Fruit fly (Drosophila melanogaster) whole organism, prepupa: ENCODE data around the gene mAChR-B.
A peak's percentile ranks its signal among the peaks of the same experiment; 100 is the strongest.

ENCODE experiments used
- Blimp-1 ChIP-seq: fragments of 200-800 bp; sonication (Bioruptor generic); optimal IDR thresholded peaks from 3 replicates; lab custom pipeline; 2017; ENCODE audit warnings: missing biosample characterization, missing genetic modification characterization, mild to moderate bottlenecking, moderate library complexity, missing genetic modification reagents
- CG10631 ChIP-seq: fragments of 200-800 bp; sonication (Bioruptor generic); optimal IDR thresholded peaks from 2 replicates; lab custom pipeline; 2016; ENCODE audit warnings: missing biosample characterization, missing genetic modification characterization
- CG10669 ChIP-seq: fragments of 200-800 bp; sonication (Bioruptor generic); optimal IDR thresholded peaks from 3 replicates; lab custom pipeline; 2018; ENCODE audit warnings: missing biosample characterization, mild to moderate bottlenecking, missing genetic modification characterization, moderate library complexity
- CG1621 ChIP-seq: fragments of 200-800 bp; sonication (Bioruptor generic); optimal IDR thresholded peaks from 3 replicates; lab custom pipeline; 2018; ENCODE audit warnings: missing biosample characterization, mild to moderate bottlenecking, missing genetic modification characterization
- CG16779 ChIP-seq: fragments of 200-800 bp; sonication (Bioruptor generic); optimal IDR thresholded peaks from 3 replicates; lab custom pipeline; 2017; ENCODE audit warnings: missing biosample characterization, mild to moderate bottlenecking, missing genetic modification characterization
- CG3032 ChIP-seq: fragments of 200-800 bp; optimal IDR thresholded peaks from 2 replicates; lab custom pipeline; 2019; ENCODE audit warnings: missing biosample characterization, mild to moderate bottlenecking, missing genetic modification characterization, moderate library complexity
- CG31627 ChIP-seq: fragments of 200-800 bp; sonication (Bioruptor generic); optimal IDR thresholded peaks from 3 replicates; lab custom pipeline; 2016; ENCODE audit warnings: missing biosample characterization, missing genetic modification characterization
- CG3919 ChIP-seq: fragments of 200-800 bp; sonication (Bioruptor generic); optimal IDR thresholded peaks from 3 replicates; lab custom pipeline; 2016; ENCODE audit warnings: missing biosample characterization, missing genetic modification characterization
- CG4318 ChIP-seq: fragments of 200-800 bp; sonication (Bioruptor generic); optimal IDR thresholded peaks from 3 replicates; lab custom pipeline; 2017; ENCODE audit warnings: missing biosample characterization, mild to moderate bottlenecking, missing genetic modification characterization
- CG6163 ChIP-seq: fragments of 200-800 bp; sonication (Bioruptor generic); IDR thresholded peaks from 3 replicates; pipeline ENCODE4 v1.3.6; 2022; ENCODE audit warnings: missing biosample characterization, missing genetic modification characterization
- CG6276 ChIP-seq: fragments of 200-800 bp; sonication (Bioruptor generic); optimal IDR thresholded peaks from 2 replicates; lab custom pipeline; 2017; ENCODE audit warnings: missing biosample characterization, mild to moderate bottlenecking, missing genetic modification characterization
- CG6792 ChIP-seq: fragments of 200-800 bp; sonication (Bioruptor generic); optimal IDR thresholded peaks from 3 replicates; lab custom pipeline; 2016; ENCODE audit warnings: missing biosample characterization, missing genetic modification characterization
- CG6808 ChIP-seq: fragments of 200-800 bp; sonication (Bioruptor generic); optimal IDR thresholded peaks from 3 replicates; lab custom pipeline; 2017; ENCODE audit warnings: missing biosample characterization, missing genetic modification characterization, mild to moderate bottlenecking, moderate library complexity, missing genetic modification reagents
- CG7368 ChIP-seq: fragments of 200-800 bp; sonication (Bioruptor generic); optimal IDR thresholded peaks from 3 replicates; lab custom pipeline; 2016; ENCODE audit warnings: missing biosample characterization, missing genetic modification characterization
- CG8119 ChIP-seq: fragments of 200-800 bp; sonication (Bioruptor generic); IDR thresholded peaks from 3 replicates; pipeline ENCODE4 v1.3.6; 2022; ENCODE audit warnings: missing biosample characterization, missing genetic modification characterization
- CG8319 ChIP-seq: fragments of 200-800 bp; sonication (Bioruptor generic); optimal IDR thresholded peaks from 3 replicates; lab custom pipeline; 2016; ENCODE audit warnings: missing biosample characterization, missing genetic modification characterization
- CG8632 ChIP-seq: fragments of 200-800 bp; sonication (Bioruptor generic); optimal IDR thresholded peaks from 3 replicates; lab custom pipeline; 2016; ENCODE audit warnings: missing biosample characterization, missing genetic modification characterization
- Eip75B ChIP-seq: fragments of 200-800 bp; sonication (Bioruptor generic); optimal IDR thresholded peaks from 3 replicates; lab custom pipeline; 2016; ENCODE audit warnings: missing biosample characterization, missing genetic modification characterization
- Eip78C ChIP-seq: fragments of 200-800 bp; sonication (Bioruptor generic); peaks from one replicate; lab custom pipeline; 2016; ENCODE audit warnings: missing biosample characterization, missing genetic modification characterization
- Ets21C ChIP-seq: fragments of 200-800 bp; sonication (Bioruptor generic); optimal IDR thresholded peaks from 3 replicates; lab custom pipeline; 2016; ENCODE audit warnings: missing biosample characterization, missing genetic modification characterization
- Ets96B ChIP-seq: fragments of 200-800 bp; optimal IDR thresholded peaks from 2 replicates; lab custom pipeline; 2019; ENCODE audit warnings: missing biosample characterization, mild to moderate bottlenecking, missing genetic modification characterization, moderate library complexity
- Gug ChIP-seq: fragments of 200-800 bp; sonication (Bioruptor generic); IDR thresholded peaks from 2 replicates; pipeline ENCODE4 v1.3.6; 2022; ENCODE audit warnings: missing biosample characterization, missing genetic modification characterization
- Hr38 ChIP-seq: sonication (Bioruptor generic); optimal IDR thresholded peaks from 2 replicates; lab custom pipeline; 2016; ENCODE audit warnings: missing biosample characterization, missing genetic modification characterization
- Hr39 ChIP-seq: fragments of 200-800 bp; sonication (Bioruptor generic); optimal IDR thresholded peaks from 2 replicates; lab custom pipeline; 2016; ENCODE audit warnings: missing biosample characterization, missing genetic modification characterization
- Hr4 ChIP-seq: fragments of 200-800 bp; sonication (Bioruptor generic); optimal IDR thresholded peaks from 3 replicates; lab custom pipeline; 2016; ENCODE audit warnings: missing biosample characterization, missing genetic modification characterization
- Lpt ChIP-seq: fragments of 200-800 bp; sonication (Bioruptor generic); optimal IDR thresholded peaks from 3 replicates; lab custom pipeline; 2016; ENCODE audit warnings: missing biosample characterization, missing genetic modification characterization
- Met ChIP-seq: fragments of 200-800 bp; sonication (Bioruptor generic); optimal IDR thresholded peaks from 3 replicates; lab custom pipeline; 2016; ENCODE audit warnings: missing biosample characterization, missing genetic modification characterization
- OdsH ChIP-seq: fragments of 200-800 bp; sonication (Bioruptor generic); optimal IDR thresholded peaks from 3 replicates; lab custom pipeline; 2016; ENCODE audit warnings: missing biosample characterization, missing genetic modification characterization
- Smox ChIP-seq: fragments of 200-800 bp; sonication (Bioruptor generic); optimal IDR thresholded peaks from 3 replicates; lab custom pipeline; 2016; ENCODE audit warnings: missing biosample characterization, missing genetic modification characterization
- Sox102F ChIP-seq: fragments of 200-800 bp; sonication (Bioruptor generic); optimal IDR thresholded peaks from 2 replicates; lab custom pipeline; 2016; ENCODE audit warnings: missing biosample characterization, mild to moderate bottlenecking, missing genetic modification characterization
- Sox14 ChIP-seq: fragments of 200-800 bp; sonication (Bioruptor generic); optimal IDR thresholded peaks from 3 replicates; lab custom pipeline; 2016; ENCODE audit warnings: missing biosample characterization, missing genetic modification characterization
- Sox15 ChIP-seq: fragments of 200-800 bp; sonication (Bioruptor generic); optimal IDR thresholded peaks from 3 replicates; lab custom pipeline; 2016; ENCODE audit warnings: missing biosample characterization, missing genetic modification characterization
- achi ChIP-seq: fragments of 200-800 bp; sonication (Bioruptor generic); optimal IDR thresholded peaks from 3 replicates; lab custom pipeline; 2016; ENCODE audit warnings: missing biosample characterization, missing genetic modification characterization
- dac ChIP-seq: fragments of 200-800 bp; sonication (Bioruptor generic); optimal IDR thresholded peaks from 2 replicates; lab custom pipeline; 2017; ENCODE audit warnings: missing biosample characterization, mild to moderate bottlenecking, missing genetic modification characterization
- dsx ChIP-seq: fragments of 200-800 bp; optimal IDR thresholded peaks from 3 replicates; lab custom pipeline; 2019; ENCODE audit warnings: missing biosample characterization, mild to moderate bottlenecking, missing genetic modification characterization, moderate library complexity; ENCODE audit not compliant: poor library complexity, severe bottlenecking
- eg ChIP-seq: fragments of 200-800 bp; sonication (Bioruptor generic); IDR thresholded peaks from 3 replicates; pipeline ENCODE4 v1.3.6; 2022; ENCODE audit warnings: missing biosample characterization, missing genetic modification characterization
- esn ChIP-seq: fragments of 200-800 bp; sonication (Bioruptor generic); optimal IDR thresholded peaks from 2 replicates; lab custom pipeline; 2016; ENCODE audit warnings: missing biosample characterization, mild to moderate bottlenecking, missing genetic modification characterization, moderate library complexity
- fd59A ChIP-seq: fragments of 200-800 bp; sonication (Bioruptor generic); optimal IDR thresholded peaks from 2 replicates; lab custom pipeline; 2017; ENCODE audit warnings: missing biosample characterization, mild to moderate bottlenecking, missing genetic modification characterization, missing genetic modification reagents
- fd85E ChIP-seq: fragments of 200-800 bp; sonication (Bioruptor generic); optimal IDR thresholded peaks from 3 replicates; lab custom pipeline; 2016; ENCODE audit warnings: missing biosample characterization, missing genetic modification characterization
- fkh ChIP-seq: fragments of 200-800 bp; sonication (Bioruptor generic); optimal IDR thresholded peaks from 3 replicates; lab custom pipeline; 2017; ENCODE audit warnings: missing biosample characterization, mild to moderate bottlenecking, missing genetic modification characterization, moderate library complexity
- lz ChIP-seq: fragments of 200-800 bp; sonication (Bioruptor generic); optimal IDR thresholded peaks from 3 replicates; lab custom pipeline; 2016; ENCODE audit warnings: missing biosample characterization, missing genetic modification characterization
- net ChIP-seq: fragments of 200-800 bp; sonication (Bioruptor generic); optimal IDR thresholded peaks from 3 replicates; lab custom pipeline; 2016; ENCODE audit warnings: missing biosample characterization, missing genetic modification characterization
- pdm3 ChIP-seq: fragments of 200-800 bp; sonication (Bioruptor generic); optimal IDR thresholded peaks from 3 replicates; lab custom pipeline; 2016; ENCODE audit warnings: missing biosample characterization, missing genetic modification characterization
- salr ChIP-seq, 2 experiments: fragments of 200-800 bp; sonication (Bioruptor generic); optimal IDR thresholded peaks; 3 replicates each; lab custom pipeline; 2016 to 2018; ENCODE audit warnings: missing biosample characterization in 2 of 2, missing genetic modification characterization in 2 of 2, mild to moderate bottlenecking in 1 of 2
- spab ChIP-seq: fragments of 200-800 bp; sonication (Bioruptor generic); optimal IDR thresholded peaks from 2 replicates; lab custom pipeline; 2017; ENCODE audit warnings: missing biosample characterization, mild to moderate bottlenecking, missing genetic modification characterization, missing genetic modification reagents
- ss ChIP-seq, 2 experiments: fragments of 200-800 bp; sonication (Bioruptor generic); optimal IDR thresholded peaks; 2 replicates in 1 of 2; 3 replicates in 1 of 2; lab custom pipeline; 2017 to 2018; ENCODE audit warnings: mild to moderate bottlenecking in 2 of 2, missing biosample characterization in 2 of 2, missing genetic modification characterization in 2 of 2, moderate library complexity in 1 of 2
- svp ChIP-seq: fragments of 200-800 bp; sonication (Bioruptor generic); peaks from one replicate; lab custom pipeline; 2016; ENCODE audit warnings: missing biosample characterization, missing genetic modification characterization
- topi ChIP-seq: fragments of 200-800 bp; sonication (Bioruptor generic); optimal IDR thresholded peaks from 3 replicates; lab custom pipeline; 2016; ENCODE audit warnings: missing biosample characterization, missing genetic modification characterization
- vri ChIP-seq: fragments of 200-800 bp; sonication (Bioruptor generic); optimal IDR thresholded peaks from 3 replicates; lab custom pipeline; 2016; ENCODE audit warnings: missing biosample characterization, mild to moderate bottlenecking, missing genetic modification characterization

Gene mAChR-B

dm6 chr3R:8032923-8033478, 26.1 kb upstream of the mAChR-B start, which contains the start of the genes CG11035 and unc-45 (continued):
- TF ChIP-seq Eip78C (peak; percentile 83), net (no peak), pdm3 (peak; percentile 42), lz (GFP tag; lab: Kevin White, UChicago) (peak; percentile 28), CG3032 (tag; lab: Kevin White, UChicago) (peak; percentile 46), ss (GFP tag; optimal IDR thresholded peaks at IDR 0.05; lab: Kevin White, UChicago) (peak; percentile 9 to 33), CG10669 (GFP tag; lab: Kevin White, UChicago) (peak; percentile 5), Hr38 (GFP tag; lab: Kevin White, UChicago) (no peak)

dm6 chr3R:8037896-8038295, 21.2 kb upstream of the mAChR-B start:
- TF ChIP-seq vri (GFP tag; lab: Kevin White, UChicago) = no peak
- TF ChIP-seq CG16779 (tag; lab: Kevin White, UChicago) = no peak
- no peak for TF ChIP-seq fd59A
- TF ChIP-seq svp (GFP tag; lab: Kevin White, UChicago) = peak; percentile 89
- peak; percentile 51 for TF ChIP-seq Sox102F (GFP tag; lab: Kevin White, UChicago)
- peak; percentile 90 for TF ChIP-seq Eip78C
- TF ChIP-seq CG4318 (GFP tag; lab: Kevin White, UChicago) = peak; percentile 71
- TF ChIP-seq dsx (GFP tag; lab: Kevin White, UChicago) = peak; percentile 19
- peak; percentile 55 for TF ChIP-seq achi (GFP tag; lab: Kevin White, UChicago)
- TF ChIP-seq fd85E (GFP tag; lab: Kevin White, UChicago) = no peak
- TF ChIP-seq spab (GFP tag; lab: Kevin White, UChicago) = peak; percentile 21
- peak; percentile 54 for TF ChIP-seq CG8319 (GFP tag; lab: Kevin White, UChicago)
- TF ChIP-seq CG10669 (GFP tag; lab: Kevin White, UChicago) = peak; percentile 61
- no peak for TF ChIP-seq Hr38 (GFP tag; lab: Kevin White, UChicago)
- peak; percentile 31 for TF ChIP-seq Hr39 (GFP tag; lab: Kevin White, UChicago)
- peak; percentile 58 for TF ChIP-seq topi (GFP tag; lab: Kevin White, UChicago)
- TF ChIP-seq Gug = peak; percentile 79
- TF ChIP-seq eg = peak; percentile 92
- peak; percentile 88 for TF ChIP-seq CG8119 (GFP tag; lab: Robert Waterston, UW)
- peak; percentile 28 for TF ChIP-seq Smox (GFP tag; lab: Kevin White, UChicago)
- peak; percentile 39 for TF ChIP-seq Lpt (GFP tag; lab: Kevin White, UChicago)
- peak; percentile 46 for TF ChIP-seq CG6808 (GFP tag; lab: Kevin White, UChicago)
- TF ChIP-seq CG6792 = peak; percentile 61
- peak; percentile 53 for TF ChIP-seq Ets96B (tag; lab: Kevin White, UChicago)
- no peak for TF ChIP-seq fkh (GFP tag; lab: Kevin White, UChicago)
- TF ChIP-seq CG6276 (GFP tag; lab: Kevin White, UChicago) = peak; percentile 78
- peak; percentile 90 for TF ChIP-seq CG6163 (GFP tag; lab: Robert Waterston, UW)
- TF ChIP-seq CG8632 (GFP tag; lab: Kevin White, UChicago) = peak; percentile 50
- peak; percentile 58 for TF ChIP-seq Eip75B (GFP tag; lab: Kevin White, UChicago)
- peak; percentile 13 for TF ChIP-seq Ets21C (GFP tag; lab: Kevin White, UChicago)
- TF ChIP-seq CG3919 (GFP tag; lab: Kevin White, UChicago) = peak; percentile 83
- peak; percentile 46 for TF ChIP-seq CG3032 (tag; lab: Kevin White, UChicago)
- peak in 1 of 2 experiments; percentile 46 for TF ChIP-seq salr (GFP tag; optimal IDR thresholded peaks at IDR 0.05; lab: Kevin White, UChicago)
- TF ChIP-seq Met (GFP tag; lab: Kevin White, UChicago) = peak; percentile 49
- TF ChIP-seq OdsH (GFP tag; lab: Kevin White, UChicago) = peak; percentile 71
- TF ChIP-seq CG1621 (tag; lab: Kevin White, UChicago) = no peak
- TF ChIP-seq ss (GFP tag; optimal IDR thresholded peaks at IDR 0.05; lab: Kevin White, UChicago) = no peak
- TF ChIP-seq CG7368 (GFP tag; lab: Kevin White, UChicago) = peak; percentile 63
- TF ChIP-seq CG31627 (GFP tag; lab: Kevin White, UChicago) = peak; percentile 48
- TF ChIP-seq Sox15 (GFP tag; lab: Kevin White, UChicago) = no peak
- peak; percentile 38 for TF ChIP-seq Sox14 (GFP tag; lab: Kevin White, UChicago)
- TF ChIP-seq dac (GFP tag; lab: Kevin White, UChicago) = peak; percentile 69
- TF ChIP-seq CG10631 (GFP tag; lab: Kevin White, UChicago) = peak; percentile 54
- peak; percentile 62 for TF ChIP-seq esn (GFP tag; lab: Kevin White, UChicago)
- peak; percentile 86 for TF ChIP-seq Hr4 (GFP tag; lab: Kevin White, UChicago)
- TF ChIP-seq Blimp-1 = peak; percentile 10
